Fruit fly (Drosophila melanogaster) whole organism, embryonic: Measurements from ENCODE around the gene mia.
A peak's percentile ranks its signal among the peaks of the same experiment; 100 is the strongest.

ENCODE experiments used
- Antp ChIP-seq: fragments of 200-800 bp; sonication (Bioruptor generic); optimal IDR thresholded peaks from 3 replicates; lab custom pipeline; 2016; ENCODE audit warnings: missing biosample characterization, missing genetic modification characterization
- BEAF-32 ChIP-seq: fragments of 200-800 bp; sonication (Bioruptor generic); optimal IDR thresholded peaks from 3 replicates; lab custom pipeline; 2017; ENCODE audit warnings: missing biosample characterization, missing genetic modification characterization, mild to moderate bottlenecking, moderate library complexity, missing genetic modification reagents
- CG10147 ChIP-seq: fragments of 200-800 bp; sonication (Bioruptor generic); optimal IDR thresholded peaks from 2 replicates; lab custom pipeline; 2019; ENCODE audit warnings: missing biosample characterization, mild to moderate bottlenecking, missing genetic modification characterization, moderate library complexity
- CG10209 ChIP-seq: fragments of 200-800 bp; sonication (Bioruptor generic); optimal IDR thresholded peaks from 3 replicates; lab custom pipeline; 2017; ENCODE audit warnings: missing biosample characterization, mild to moderate bottlenecking, missing genetic modification characterization, missing genetic modification reagents
- CG10321 ChIP-seq: fragments of 200-800 bp; sonication (Bioruptor generic); IDR thresholded peaks from 2 replicates; pipeline ENCODE4 v1.3.6; 2022; ENCODE audit warnings: missing biosample characterization, missing genetic modification characterization
- CG10366 ChIP-seq: fragments of 200-800 bp; sonication (Bioruptor generic); IDR thresholded peaks from 2 replicates; pipeline ENCODE4 v1.3.6; 2022; ENCODE audit warnings: missing biosample characterization, missing genetic modification characterization
- CG10431 ChIP-seq: fragments of 200-800 bp; sonication (Bioruptor generic); optimal IDR thresholded peaks from 3 replicates; lab custom pipeline; 2018; ENCODE audit warnings: missing biosample characterization, mild to moderate bottlenecking, missing genetic modification characterization
- CG11247 ChIP-seq: fragments of 200-800 bp; sonication (Bioruptor generic); IDR thresholded peaks from 2 replicates; pipeline ENCODE4 v1.3.6; 2022; ENCODE audit warnings: missing biosample characterization, missing genetic modification characterization
- CG12744 ChIP-seq: fragments of 200-800 bp; sonication (Bioruptor generic); optimal IDR thresholded peaks from 2 replicates; lab custom pipeline; 2016; ENCODE audit warnings: missing biosample characterization, missing genetic modification characterization
- CG15011 ChIP-seq: fragments of 200-800 bp; sonication (Bioruptor generic); optimal IDR thresholded peaks from 3 replicates; lab custom pipeline; 2018; ENCODE audit warnings: missing biosample characterization, mild to moderate bottlenecking, missing genetic modification characterization
- CG1647 ChIP-seq: fragments of 200-800 bp; sonication (Bioruptor generic); optimal IDR thresholded peaks from 3 replicates; lab custom pipeline; 2016; ENCODE audit warnings: missing biosample characterization, missing genetic modification characterization
- CG17361 ChIP-seq: fragments of 200-800 bp; sonication (Bioruptor generic); IDR thresholded peaks from 3 replicates; pipeline ENCODE4 v1.3.6; 2022; ENCODE audit warnings: missing biosample characterization, missing genetic modification characterization
- CG18764 ChIP-seq: fragments of 200-800 bp; sonication (Bioruptor generic); optimal IDR thresholded peaks from 3 replicates; lab custom pipeline; 2016; ENCODE audit warnings: missing biosample characterization, missing genetic modification characterization
- CG2202 ChIP-seq: fragments of 200-800 bp; sonication (Bioruptor generic); optimal IDR thresholded peaks from 2 replicates; lab custom pipeline; 2018; ENCODE audit warnings: missing biosample characterization, mild to moderate bottlenecking, missing genetic modification characterization
- CG3065 ChIP-seq: fragments of 200-800 bp; sonication (Bioruptor generic); optimal IDR thresholded peaks from 2 replicates; lab custom pipeline; 2016; ENCODE audit warnings: missing biosample characterization, missing genetic modification characterization
- CG3838 ChIP-seq: fragments of 200-800 bp; sonication (Bioruptor generic); optimal IDR thresholded peaks from 3 replicates; lab custom pipeline; 2016; ENCODE audit warnings: missing biosample characterization, missing genetic modification characterization
- CG4404 ChIP-seq: fragments of 200-800 bp; sonication (Bioruptor generic); IDR thresholded peaks from 2 replicates; pipeline ENCODE4 v1.3.6; 2022; ENCODE audit warnings: missing biosample characterization, missing genetic modification characterization
- CG5953 ChIP-seq: fragments of 200-800 bp; sonication (Bioruptor generic); IDR thresholded peaks from 2 replicates; pipeline ENCODE4 v1.3.6; 2022; ENCODE audit warnings: missing biosample characterization, missing genetic modification characterization
- CG6683 ChIP-seq: fragments of 200-800 bp; sonication (Bioruptor generic); optimal IDR thresholded peaks from 2 replicates; lab custom pipeline; 2017; ENCODE audit warnings: missing biosample characterization, mild to moderate bottlenecking, missing genetic modification characterization, missing genetic modification reagents
- CG7963 ChIP-seq: fragments of 200-800 bp; sonication (Bioruptor generic); IDR thresholded peaks from 3 replicates; pipeline ENCODE4 v1.3.6; 2022; ENCODE audit warnings: missing biosample characterization, missing genetic modification characterization; ENCODE audit not compliant: partially characterized antibody
- CG8359 ChIP-seq: fragments of 200-800 bp; sonication (Bioruptor generic); optimal IDR thresholded peaks from 2 replicates; lab custom pipeline; 2017; ENCODE audit warnings: missing biosample characterization, mild to moderate bottlenecking, missing genetic modification characterization, borderline replicate concordance
- CHES-1-like ChIP-seq: fragments of 200-800 bp; sonication (Bioruptor generic); optimal IDR thresholded peaks from 2 replicates; lab custom pipeline; 2016; ENCODE audit warnings: missing biosample characterization, missing genetic modification characterization
- CkIIα-i1 ChIP-seq: fragments of 200-800 bp; sonication (Bioruptor generic); IDR thresholded peaks from 2 replicates; pipeline ENCODE4 v1.3.6; 2022; ENCODE audit warnings: missing biosample characterization, missing genetic modification characterization
- Dek ChIP-seq: fragments of 200-800 bp; sonication (Bioruptor generic); optimal IDR thresholded peaks from 3 replicates; lab custom pipeline; 2019; ENCODE audit warnings: missing biosample characterization, mild to moderate bottlenecking, missing genetic modification characterization, moderate library complexity
- Dll ChIP-seq: fragments of 200-800 bp; sonication (Bioruptor generic); IDR thresholded peaks from 4 replicates; pipeline ENCODE4 v1.3.6; 2022; ENCODE audit warnings: missing biosample characterization, missing genetic modification characterization; ENCODE audit not compliant: partially characterized antibody
- Eip74EF ChIP-seq, 2 experiments: fragments of 200-800 bp in 1 of 2; fragments of >200 bp in 1 of 2; sonication (Bioruptor generic) in 1 of 2; optimal IDR thresholded peaks; 2 replicates each; lab custom pipeline; 2017 to 2019; ENCODE audit warnings: missing biosample characterization in 2 of 2, missing genetic modification characterization in 2 of 2, mild to moderate bottlenecking in 1 of 2, moderate library complexity in 1 of 2
- HLH3B ChIP-seq: fragments of 200-800 bp; sonication (Bioruptor generic); IDR thresholded peaks from 2 replicates; pipeline ENCODE4 v1.3.6; 2022; ENCODE audit warnings: missing biosample characterization, missing genetic modification characterization
- HLH4C ChIP-seq: fragments of 200-800 bp; sonication (Bioruptor generic); IDR thresholded peaks from 3 replicates; pipeline ENCODE4 v1.3.6; 2022; ENCODE audit warnings: missing biosample characterization, missing genetic modification characterization; ENCODE audit not compliant: partially characterized antibody
- HLH54F ChIP-seq: fragments of 200-800 bp; sonication (Bioruptor generic); optimal IDR thresholded peaks from 3 replicates; lab custom pipeline; 2016; ENCODE audit warnings: missing biosample characterization, missing genetic modification characterization
- HLHmδ ChIP-seq: fragments of 200-800 bp; sonication (Bioruptor generic); optimal IDR thresholded peaks from 2 replicates; lab custom pipeline; 2018; ENCODE audit warnings: missing biosample characterization, mild to moderate bottlenecking, missing genetic modification characterization, moderate library complexity
- HmgD ChIP-seq: fragments of 200-800 bp; sonication (Bioruptor generic); optimal IDR thresholded peaks from 3 replicates; lab custom pipeline; 2016; ENCODE audit warnings: missing biosample characterization, missing genetic modification characterization
- Nf-YB ChIP-seq: fragments of 200-800 bp; sonication (Bioruptor generic); optimal IDR thresholded peaks from 3 replicates; lab custom pipeline; 2019; ENCODE audit warnings: missing biosample characterization, mild to moderate bottlenecking, missing genetic modification characterization, moderate library complexity
- NfI ChIP-seq: fragments of 200-800 bp; sonication (Bioruptor generic); optimal IDR thresholded peaks from 3 replicates; lab custom pipeline; 2018; ENCODE audit warnings: missing biosample characterization, mild to moderate bottlenecking, missing genetic modification characterization, moderate library complexity
- Ravus ChIP-seq: fragments of 200-800 bp; sonication (Bioruptor generic); IDR thresholded peaks from 2 replicates; pipeline ENCODE4 v1.3.6; 2022; ENCODE audit warnings: missing biosample characterization, missing genetic modification characterization
- TFAM ChIP-seq: fragments of 200-800 bp; sonication (Bioruptor generic); optimal IDR thresholded peaks from 2 replicates; lab custom pipeline; 2017; ENCODE audit warnings: missing biosample characterization, missing genetic modification characterization, inconsistent platforms
- Xbp1 ChIP-seq: fragments of 200-800 bp; sonication (Bioruptor generic); optimal IDR thresholded peaks from 3 replicates; lab custom pipeline; 2016; ENCODE audit warnings: missing biosample characterization, mild to moderate bottlenecking, missing genetic modification characterization
- amos ChIP-seq: fragments of 200-800 bp; sonication (Bioruptor generic); IDR thresholded peaks from 2 replicates; pipeline ENCODE4 v1.3.6; 2022; ENCODE audit warnings: missing biosample characterization, missing genetic modification characterization; ENCODE audit not compliant: partially characterized antibody
- ap ChIP-seq: fragments of 200-800 bp; sonication (Bioruptor generic); IDR thresholded peaks from 2 replicates; pipeline ENCODE4 v1.3.6; 2022; ENCODE audit warnings: missing biosample characterization, missing genetic modification characterization
- az2 ChIP-seq: fragments of 200-800 bp; sonication (Bioruptor generic); optimal IDR thresholded peaks from 3 replicates; lab custom pipeline; 2016; ENCODE audit warnings: missing biosample characterization, missing genetic modification characterization
- cg ChIP-seq: fragments of 200-800 bp; sonication (Bioruptor generic); optimal IDR thresholded peaks from 3 replicates; lab custom pipeline; 2019; ENCODE audit warnings: missing biosample characterization, mild to moderate bottlenecking, missing genetic modification characterization, moderate library complexity
- ci ChIP-seq: fragments of 200-800 bp; sonication (Bioruptor generic); IDR thresholded peaks from 3 replicates; pipeline ENCODE4 v1.3.6; 2022; ENCODE audit warnings: missing biosample characterization, missing genetic modification characterization
- danr ChIP-seq: fragments of 200-800 bp; sonication (Bioruptor generic); IDR thresholded peaks from 2 replicates; pipeline ENCODE4 v1.3.6; 2022; ENCODE audit warnings: missing biosample characterization, missing genetic modification characterization
- exex ChIP-seq: fragments of 200-800 bp; sonication (Bioruptor generic); optimal IDR thresholded peaks from 4 replicates; lab custom pipeline; 2018; ENCODE audit warnings: missing biosample characterization, mild to moderate bottlenecking, missing genetic modification characterization, moderate library complexity
- fd96Cb ChIP-seq: fragments of 200-800 bp; sonication (Bioruptor generic); optimal IDR thresholded peaks from 2 replicates; lab custom pipeline; 2018; ENCODE audit warnings: missing biosample characterization, mild to moderate bottlenecking, missing genetic modification characterization, moderate library complexity
- fru ChIP-seq: fragments of >200 bp; optimal IDR thresholded peaks from 2 replicates; lab custom pipeline; 2017
- jigr1 ChIP-seq: fragments of 200-800 bp; sonication (Bioruptor generic); IDR thresholded peaks from 3 replicates; pipeline ENCODE4 v1.3.6; 2022; ENCODE audit warnings: missing biosample characterization, missing genetic modification characterization
- pros ChIP-seq: fragments of 200-800 bp; sonication (Bioruptor generic); optimal IDR thresholded peaks from 3 replicates; lab custom pipeline; 2019; ENCODE audit warnings: missing biosample characterization, mild to moderate bottlenecking, missing genetic modification characterization, moderate library complexity
- shn ChIP-seq: fragments of 200-800 bp; sonication (Bioruptor generic); optimal IDR thresholded peaks from 3 replicates; lab custom pipeline; 2016; ENCODE audit warnings: missing biosample characterization, missing genetic modification characterization
- so ChIP-seq: fragments of 200-800 bp; sonication (Bioruptor generic); IDR thresholded peaks from 3 replicates; pipeline ENCODE4 v1.3.6; 2022; ENCODE audit warnings: missing biosample characterization, missing genetic modification characterization
- tgo ChIP-seq: fragments of 200-800 bp; sonication (Bioruptor generic); IDR thresholded peaks from 3 replicates; pipeline ENCODE4 v1.3.6; 2022; ENCODE audit warnings: missing biosample characterization, missing genetic modification characterization
- yki ChIP-seq: fragments of >200 bp; optimal IDR thresholded peaks from 3 replicates; lab custom pipeline; 2018

The mia gene

DNA sequence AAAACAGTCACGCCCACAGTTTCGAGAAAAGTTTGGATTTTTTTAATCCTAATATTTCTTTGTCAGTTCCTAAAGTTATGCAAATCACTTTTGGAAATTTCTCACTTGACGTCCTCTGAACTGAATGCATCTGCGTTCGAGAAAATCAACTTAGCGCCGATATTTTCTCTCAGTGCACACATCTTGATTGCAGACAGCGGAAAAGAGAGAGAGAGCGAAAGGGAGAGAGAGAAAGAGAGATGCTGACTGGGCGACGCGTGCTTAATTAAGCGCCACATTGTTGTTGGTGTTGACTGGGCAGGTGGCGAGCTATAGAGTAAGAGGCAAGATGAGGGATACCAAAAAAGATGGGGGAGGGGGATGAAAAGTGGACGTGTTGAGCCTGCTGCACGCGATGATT, 32.3 kb downstream of the mia start (continued):
- TF ChIP-seq CG6683 (no peak), CkIIα-i1 (GFP tag; lab: Robert Waterston, UW) (no peak), CG18764 (peak; percentile 18), CG10366 (peak; percentile 67), HLH3B (GFP tag; lab: Robert Waterston, UW) (peak; percentile 32; the same call in 1 of the 2 replicates), BEAF-32 (GFP tag; lab: Kevin White, UChicago) (no peak), fd96Cb (tag; lab: Kevin White, UChicago) (peak; percentile 39), CG3838 (GFP tag; lab: Kevin White, UChicago) (no peak), CG4404 (no peak), HLH4C (GFP tag; lab: Robert Waterston, UW) (no peak), CG15011 (GFP tag; lab: Kevin White, UChicago) (no peak), Ravus (GFP tag; lab: Robert Waterston, UW) (no peak; the same call in 1 of the 2 replicates), CG10321 (GFP tag; lab: Robert Waterston, UW) (no peak), HmgD (GFP tag; lab: Kevin White, UChicago) (no peak), Nf-YB (no peak), pros (GFP tag; lab: Kevin White, UChicago) (no peak), NfI (GFP tag; lab: Kevin White, UChicago) (peak; percentile 53), tgo (peak; percentile 36; the same call in 1 of the 3 replicates), shn (GFP tag; lab: Kevin White, UChicago) (peak; percentile 51), cg (GFP tag; lab: Kevin White, UChicago) (no peak), CG7963 (GFP tag; lab: Robert Waterston, UW) (no peak), ap (GFP tag; lab: Robert Waterston, UW) (0 out of 2 replicates have a peak, but pooled peaks have one; percentile 37), CG3065 (GFP tag; lab: Kevin White, UChicago) (peak; percentile 29), CG5953 (GFP tag; lab: Robert Waterston, UW) (0 out of 2 replicates have a peak, but pooled peaks have one; percentile 18), CG2202 (tag; lab: Kevin White, UChicago) (peak; percentile 36), Dll (GFP tag; lab: Robert Waterston, UW) (0 out of 4 replicates have a peak, but pooled peaks have one; percentile 28), Antp (GFP tag; lab: Kevin White, UChicago) (peak; percentile 71), exex (tag; lab: Kevin White, UChicago) (no peak), jigr1 (no peak), CHES-1-like (peak; percentile 15), CG10209 (GFP tag; lab: Kevin White, UChicago) (peak; percentile 38), az2 (GFP tag; lab: Kevin White, UChicago) (peak; percentile 64), amos (GFP tag; lab: Robert Waterston, UW) (no peak), Eip74EF (GFP tag; optimal IDR thresholded peaks at IDR 0.05; lab: Kevin White, UChicago) (peak in 1 of 2 experiments; percentile 23), CG10431 (GFP tag; lab: Kevin White, UChicago) (no peak), TFAM (GFP tag; lab: Kevin White, UChicago) (no peak), fru (lab: Kevin White, UChicago) (no peak), yki (no peak), HLHmδ (GFP tag; lab: Kevin White, UChicago) (peak; percentile 43), Dek (peak; percentile 0), CG17361 (GFP tag; lab: Robert Waterston, UW) (peak; percentile 71; the same call in 2 of the 3 replicates), danr (no peak), CG1647 (no peak), Xbp1 (GFP tag; lab: Kevin White, UChicago) (peak; percentile 61), CG8359 (GFP tag; lab: Kevin White, UChicago) (peak; percentile 15), CG11247 (GFP tag; lab: Robert Waterston, UW) (no peak), ci (GFP tag; lab: Robert Waterston, UW) (peak; percentile 76), so (peak; percentile 50; the same call in 1 of the 3 replicates), CG10147 (no peak), HLH54F (GFP tag; lab: Kevin White, UChicago) (no peak), CG12744 (GFP tag; lab: Kevin White, UChicago) (peak; percentile 5)
